Fruit fly (Drosophila melanogaster): ENCODE data around the gene ImpL1.

The ImpL1 gene

dm6 chr3L:13409809-13410521, 27.4 kb downstream of the ImpL1 start:
- no peak for TF ChIP-seq CG17801 (GFP tag; optimal IDR thresholded peaks at IDR 0.05; ENCODE audit: partially characterized antibody)

dm6 chr3L:13410999-13411398, 28.4 kb downstream of the ImpL1 start:
- TF ChIP-seq CG17801 (GFP tag; optimal IDR thresholded peaks at IDR 0.05; ENCODE audit: partially characterized antibody), result no peak

- no peak for TF ChIP-seq CG17801 (GFP tag; optimal IDR thresholded peaks at IDR 0.05; ENCODE audit: partially characterized antibody)
Measured at dm6 chr3L:13412200-13412885, 29.8 kb downstream of the ImpL1 start, which contains the start of the genes CG10222 and flr. Gene CG10222 (minus strand): TSS chr3L:13412453. Gene flr (plus strand): TSS chr3L:13412843.

dm6 chr3L:13412886-13413224, 30.3 kb downstream of the ImpL1 start:
- TF ChIP-seq CG17801 (GFP tag; optimal IDR thresholded peaks at IDR 0.05; ENCODE audit: partially characterized antibody), result no peak

- TF ChIP-seq CG17801 (GFP tag; optimal IDR thresholded peaks at IDR 0.05; ENCODE audit: partially characterized antibody), result no peak
Measured at dm6 chr3L:13420212-13420611, 37.6 kb downstream of the ImpL1 start.

dm6 chr3L:13422286-13422787, 39.8 kb downstream of the ImpL1 start, which contains the start of gene CG32121:
Gene CG32121 (minus strand): TSS chr3L:13422336.
- TF ChIP-seq CG17801 (GFP tag; optimal IDR thresholded peaks at IDR 0.05; ENCODE audit: partially characterized antibody), result no peak

dm6 chr3L:13424068-13424467, 41.5 kb downstream of the ImpL1 start, which contains the start of gene CG33263:
Gene CG33263 (minus strand): TSS chr3L:13424168.
- TF ChIP-seq CG17801 (GFP tag; optimal IDR thresholded peaks at IDR 0.05; ENCODE audit: partially characterized antibody), result no peak

dm6 chr3L:13425571-13425970, 43.0 kb downstream of the ImpL1 start, which contains the start of gene CG14106:
Gene CG14106 (minus strand): TSS chr3L:13425671.
- no peak for TF ChIP-seq CG17801 (GFP tag; optimal IDR thresholded peaks at IDR 0.05; ENCODE audit: partially characterized antibody)

- TF ChIP-seq CG17801 (GFP tag; optimal IDR thresholded peaks at IDR 0.05; ENCODE audit: partially characterized antibody), result no peak
Measured at dm6 chr3L:13426573-13426972, 44.0 kb downstream of the ImpL1 start, which contains the start of gene CG14105. Gene CG14105 (minus strand): TSS chr3L:13426673.

- TF ChIP-seq CG17801 (GFP tag; optimal IDR thresholded peaks at IDR 0.05; ENCODE audit: partially characterized antibody), result no peak
Measured at dm6 chr3L:13430171-13430570, 47.6 kb downstream of the ImpL1 start.

- no peak for TF ChIP-seq CG17801 (GFP tag; optimal IDR thresholded peaks at IDR 0.05; ENCODE audit: partially characterized antibody)
Measured at dm6 chr3L:13432791-13433190, 50.2 kb downstream of the ImpL1 start.

- no peak for TF ChIP-seq CG17801 (GFP tag; optimal IDR thresholded peaks at IDR 0.05; ENCODE audit: partially characterized antibody)
Measured at dm6 chr3L:13433522-13433921, 51.0 kb downstream of the ImpL1 start.

All from ovary, adult (tissue).